Fruit fly (Drosophila melanogaster): Measurements from ENCODE around the gene CG12499.

The CG12499 gene

dm6 chr3R:22447874-22448254 is 1.5 kb upstream of the CG12499 start, which contains the start of gene CG34376 (continued):
- TF ChIP-seq CG4730 (GFP tag; IDR thresholded peaks at IDR 0.05) (peak; percentile 58; the same call in 1 of the 2 replicates), CG33213 (GFP tag; optimal IDR thresholded peaks at IDR 0.05) (peak; percentile 36), Hr39 (optimal IDR thresholded peaks at IDR 0.05) (no peak), CG31441 (GFP tag; IDR thresholded peaks at IDR 0.05) (peak; percentile 97), az2 (GFP tag; optimal IDR thresholded peaks at IDR 0.05) (peak; percentile 5), hth (optimal IDR thresholded peaks at IDR 0.05) (no peak), CG9932 (GFP tag; IDR thresholded peaks at IDR 0.05) (peak; percentile 51), Dbx (GFP tag; IDR thresholded peaks at IDR 0.05) (peak; percentile 49; the same call in 1 of the 3 replicates), Dll (GFP tag; IDR thresholded peaks at IDR 0.05; ENCODE audit: partially characterized antibody) (0 out of 4 replicates have a peak, but pooled peaks have one; percentile 46), CG1233 (GFP tag; optimal IDR thresholded peaks at IDR 0.05) (peak; percentile 10), jing (GFP tag; optimal IDR thresholded peaks at IDR 0.05) (no peak), CG10565 (GFP tag; optimal IDR thresholded peaks at IDR 0.05) (no peak), CG15601 (tag; optimal IDR thresholded peaks at IDR 0.05) (peak; percentile 50), CG2202 (tag; optimal IDR thresholded peaks at IDR 0.05) (no peak), ken (GFP tag; IDR thresholded peaks at IDR 0.05) (peak; percentile 60; the same call in 2 of the 3 replicates), CG18764 (GFP tag; optimal IDR thresholded peaks at IDR 0.05) (peak; percentile 40), CG10979 (tag; optimal IDR thresholded peaks at IDR 0.05) (peak; percentile 2), Usf (GFP tag; optimal IDR thresholded peaks at IDR 0.05) (no peak), E2f1 (GFP tag; IDR thresholded peaks at IDR 0.05) (no peak), onecut (GFP tag; IDR thresholded peaks at IDR 0.05) (peak; percentile 50), CG2889 (GFP tag; IDR thresholded peaks at IDR 0.05) (peak; percentile 58), D19B (GFP tag; optimal IDR thresholded peaks at IDR 0.05) (no peak), ttk (GFP tag; IDR thresholded peaks at IDR 0.05) (peak; percentile 35; the same call in 1 of the 2 replicates), seq (GFP tag; IDR thresholded peaks at IDR 0.05) (no peak; the same call in 1 of the 2 replicates), vfl (GFP tag; optimal IDR thresholded peaks at IDR 0.05) (no peak), CG8290 (GFP tag; optimal IDR thresholded peaks at IDR 0.05) (no peak), CG8290 (tag; optimal IDR thresholded peaks at IDR 0.05) (peak in 1 of 2 experiments; percentile 69), Lhr (GFP tag; optimal IDR thresholded peaks at IDR 0.05) (peak; percentile 33), bigmax (GFP tag; optimal IDR thresholded peaks at IDR 0.05) (no peak), Bdp1 (GFP tag; optimal IDR thresholded peaks at IDR 0.05) (no peak), ara (GFP tag; IDR thresholded peaks at IDR 0.05) (peak; percentile 51), Scr (GFP tag; IDR thresholded peaks at IDR 0.05; ENCODE audit: partially characterized antibody) (no peak), Rx (GFP tag; IDR thresholded peaks at IDR 0.05) (no peak), ci (GFP tag; IDR thresholded peaks at IDR 0.05) (peak; percentile 77; the same call in 1 of the 3 replicates), CG11085 (GFP tag; IDR thresholded peaks at IDR 0.05) (peak; percentile 12; the same call in 1 of the 2 replicates), CG17328 (GFP tag; IDR thresholded peaks at IDR 0.05) (peak; percentile 47; the same call in 1 of the 2 replicates), knrl (GFP tag; IDR thresholded peaks at IDR 0.05; ENCODE audit: partially characterized antibody) (no peak; the same call in 2 of the 3 replicates), CG16863 (GFP tag; optimal IDR thresholded peaks at IDR 0.05) (no peak), cato (GFP tag; optimal IDR thresholded peaks at IDR 0.05; ENCODE audit: borderline replicate concordance) (no peak), CG17912 (GFP tag; optimal IDR thresholded peaks at IDR 0.05) (peak; percentile 60), CG8478 (optimal IDR thresholded peaks at IDR 0.05) (no peak), Vsx1 (GFP tag; optimal IDR thresholded peaks at IDR 0.05) (peak; percentile 38), D19A (tag; optimal IDR thresholded peaks at IDR 0.05) (no peak), zfh1 (GFP tag; IDR thresholded peaks at IDR 0.05) (peak; percentile 71), CG4707 (GFP tag; optimal IDR thresholded peaks at IDR 0.05) (peak; percentile 9), CG6272 (GFP tag; IDR thresholded peaks at IDR 0.05) (no peak), wdn (GFP tag; IDR thresholded peaks at IDR 0.05) (0 out of 2 replicates have a peak, but pooled peaks have one; percentile 39), Hey (tag; optimal IDR thresholded peaks at IDR 0.05) (no peak), tgo (GFP tag; IDR thresholded peaks at IDR 0.05) (peak; percentile 17; the same call in 2 of the 3 replicates), Trl (optimal IDR thresholded peaks at IDR 0.05) (no peak), Trl (GFP tag; optimal IDR thresholded peaks at IDR 0.05) (peak; percentile 13), mld (GFP tag; IDR thresholded peaks at IDR 0.05; ENCODE audit: partially characterized antibody) (no peak), Meics (GFP tag; optimal IDR thresholded peaks at IDR 0.05) (peak; percentile 55)
